Fruit fly (Drosophila melanogaster): ENCODE data around the gene pigeon.

The pigeon gene

DNA sequence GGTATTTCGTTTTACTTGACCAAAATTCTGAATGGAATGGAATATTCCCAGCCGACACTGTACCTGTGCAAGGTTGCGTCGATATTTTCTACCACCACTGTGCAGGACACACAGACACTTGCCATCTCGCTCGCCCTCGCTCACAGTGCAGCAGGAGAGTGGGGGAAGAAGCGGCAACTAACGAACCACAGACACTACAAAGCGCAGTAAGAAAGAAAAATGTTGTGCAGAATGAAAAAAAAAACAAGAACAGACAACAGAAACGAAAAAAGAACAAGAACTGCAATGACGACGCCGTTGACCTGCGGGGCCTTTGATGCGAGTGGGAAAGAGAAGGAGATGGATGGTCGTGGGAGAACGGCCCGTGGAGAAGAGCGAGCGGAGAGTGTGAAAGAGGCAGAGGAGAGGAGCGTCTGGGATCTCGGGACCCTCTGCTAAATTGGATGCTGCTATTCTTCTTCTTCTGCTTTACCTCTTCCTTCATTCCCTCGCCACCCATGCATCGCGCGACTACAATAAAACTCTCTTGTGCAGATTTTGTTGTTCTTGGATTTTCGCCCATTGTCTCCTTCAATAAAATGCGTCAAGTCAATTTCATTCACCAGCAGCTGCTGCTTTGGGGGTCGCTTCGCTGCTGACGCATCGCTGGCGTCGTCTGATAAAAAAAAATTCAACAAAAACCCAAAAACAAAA lies 24.4 kb upstream of the pigeon start:
- peak; percentile 92 for TF ChIP-seq CG34367 (tag; optimal IDR thresholded peaks at IDR 0.05)
- peak; percentile 84 for TF ChIP-seq Pif1B (GFP tag; optimal IDR thresholded peaks at IDR 0.05)
- TF ChIP-seq CG17806 (tag; optimal IDR thresholded peaks at IDR 0.05), result peak; percentile 78
- peak; percentile 60 for TF ChIP-seq CG8301 (tag; optimal IDR thresholded peaks at IDR 0.05)
- TF ChIP-seq CG13204 (GFP tag; optimal IDR thresholded peaks at IDR 0.05), result peak; percentile 99
- peak; percentile 79 for TF ChIP-seq fd96Ca (GFP tag; IDR thresholded peaks at IDR 0.05)
- TF ChIP-seq rn (GFP tag; IDR thresholded peaks at IDR 0.05), result peak; percentile 64
- TF ChIP-seq CG8159 (tag; optimal IDR thresholded peaks at IDR 0.05), result peak; percentile 84
- TF ChIP-seq CG9948 (tag; optimal IDR thresholded peaks at IDR 0.05), result peak; percentile 81
- peak; percentile 99 for TF ChIP-seq EcR (GFP tag; optimal IDR thresholded peaks at IDR 0.05)
- TF ChIP-seq gl (tag; optimal IDR thresholded peaks at IDR 0.05), result peak; percentile 97
- peak; percentile 90 for TF ChIP-seq Snoo (tag; optimal IDR thresholded peaks at IDR 0.05)
- peak; percentile 88 for TF ChIP-seq CG12605 (GFP tag; IDR thresholded peaks at IDR 0.05)
- peak; percentile 65 for TF ChIP-seq D1 (tag; optimal IDR thresholded peaks at IDR 0.05)
- TF ChIP-seq Pif1A (GFP tag; optimal IDR thresholded peaks at IDR 0.05), result peak; percentile 83
- peak; percentile 70 for TF ChIP-seq CG14655 (GFP tag; optimal IDR thresholded peaks at IDR 0.05)
- peak; percentile 51 for TF ChIP-seq Ets98B (GFP tag; IDR thresholded peaks at IDR 0.05)
- no peak for TF ChIP-seq CG10348 (GFP tag; IDR thresholded peaks at IDR 0.05)
- peak; percentile 38; the same call in 1 of the 2 replicates for TF ChIP-seq CG32121 (GFP tag; IDR thresholded peaks at IDR 0.05)
- TF ChIP-seq CG4496 (GFP tag; IDR thresholded peaks at IDR 0.05), result peak; percentile 81; the same call in 2 of the 3 replicates
- TF ChIP-seq CG15710 (tag; optimal IDR thresholded peaks at IDR 0.05), result peak; percentile 94

dm6 chr2L:19162330-19163100 lies 23.3 kb upstream of the pigeon start:
- TF ChIP-seq Pif1A (GFP tag; optimal IDR thresholded peaks at IDR 0.05) (peak; percentile 43), CG8301 (tag; optimal IDR thresholded peaks at IDR 0.05) (peak; percentile 57), Pif1B (GFP tag; optimal IDR thresholded peaks at IDR 0.05) (peak; percentile 68), EcR (GFP tag; optimal IDR thresholded peaks at IDR 0.05) (peak; percentile 6), CG14655 (GFP tag; optimal IDR thresholded peaks at IDR 0.05) (peak; percentile 60), rn (GFP tag; IDR thresholded peaks at IDR 0.05) (peak; percentile 43; the same call in 1 of the 2 replicates), CG12605 (GFP tag; IDR thresholded peaks at IDR 0.05) (no peak), CG32121 (GFP tag; IDR thresholded peaks at IDR 0.05) (no peak), CG34367 (tag; optimal IDR thresholded peaks at IDR 0.05) (peak; percentile 57), fd96Ca (GFP tag; IDR thresholded peaks at IDR 0.05) (no peak), CG9948 (tag; optimal IDR thresholded peaks at IDR 0.05) (peak; percentile 52), gl (tag; optimal IDR thresholded peaks at IDR 0.05) (no peak), Snoo (tag; optimal IDR thresholded peaks at IDR 0.05) (peak; percentile 54), CG13204 (GFP tag; optimal IDR thresholded peaks at IDR 0.05) (no peak), CG10348 (GFP tag; IDR thresholded peaks at IDR 0.05) (no peak), CG15710 (tag; optimal IDR thresholded peaks at IDR 0.05) (peak; percentile 49), D1 (tag; optimal IDR thresholded peaks at IDR 0.05) (no peak), CG17806 (tag; optimal IDR thresholded peaks at IDR 0.05) (peak; percentile 45), CG8159 (tag; optimal IDR thresholded peaks at IDR 0.05) (peak; percentile 35), Ets98B (GFP tag; IDR thresholded peaks at IDR 0.05) (no peak), CG4496 (GFP tag; IDR thresholded peaks at IDR 0.05) (peak; percentile 27; the same call in 1 of the 3 replicates)

dm6 chr2L:19163143-19163974 lies 22.5 kb upstream of the pigeon start:
- TF ChIP-seq rn (GFP tag; IDR thresholded peaks at IDR 0.05) (no peak), CG17806 (tag; optimal IDR thresholded peaks at IDR 0.05) (no peak), CG10348 (GFP tag; IDR thresholded peaks at IDR 0.05) (no peak), CG8301 (tag; optimal IDR thresholded peaks at IDR 0.05) (peak; percentile 2), CG13204 (GFP tag; optimal IDR thresholded peaks at IDR 0.05) (peak; percentile 32), EcR (GFP tag; optimal IDR thresholded peaks at IDR 0.05) (peak; percentile 82), CG14655 (GFP tag; optimal IDR thresholded peaks at IDR 0.05) (peak; percentile 22), Snoo (tag; optimal IDR thresholded peaks at IDR 0.05) (no peak), CG15710 (tag; optimal IDR thresholded peaks at IDR 0.05) (no peak), Pif1B (GFP tag; optimal IDR thresholded peaks at IDR 0.05) (no peak), Ets98B (GFP tag; IDR thresholded peaks at IDR 0.05) (peak; percentile 30), D1 (tag; optimal IDR thresholded peaks at IDR 0.05) (no peak), CG9948 (tag; optimal IDR thresholded peaks at IDR 0.05) (peak; percentile 19), fd96Ca (GFP tag; IDR thresholded peaks at IDR 0.05) (peak; percentile 28; the same call in 1 of the 3 replicates), CG12605 (GFP tag; IDR thresholded peaks at IDR 0.05) (no peak), CG4496 (GFP tag; IDR thresholded peaks at IDR 0.05) (peak; percentile 53), CG8159 (tag; optimal IDR thresholded peaks at IDR 0.05) (peak; percentile 28), CG34367 (tag; optimal IDR thresholded peaks at IDR 0.05) (no peak), CG32121 (GFP tag; IDR thresholded peaks at IDR 0.05) (peak; percentile 23; the same call in 1 of the 2 replicates), Pif1A (GFP tag; optimal IDR thresholded peaks at IDR 0.05) (no peak), gl (tag; optimal IDR thresholded peaks at IDR 0.05) (no peak)

DNA sequence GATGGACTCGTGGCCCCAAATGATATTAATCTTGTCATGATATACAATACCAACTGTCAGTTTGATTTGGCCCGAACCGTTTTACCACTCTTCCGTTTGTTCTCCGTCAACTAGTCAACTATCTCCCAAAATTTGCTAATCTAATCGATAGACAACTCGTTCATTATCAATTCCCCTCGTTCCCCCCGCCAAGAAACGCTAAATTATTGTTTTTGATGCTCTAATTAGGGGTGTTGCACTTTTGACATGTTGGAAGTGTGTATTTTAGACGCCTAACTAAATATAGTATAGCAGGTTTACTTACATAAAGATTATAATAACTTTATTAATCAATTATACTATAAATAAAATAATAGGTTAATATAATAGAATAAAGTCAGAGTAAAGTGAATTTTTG lies 21.9 kb upstream of the pigeon start:
- TF ChIP-seq D1 (tag; optimal IDR thresholded peaks at IDR 0.05), result no peak
- no peak for TF ChIP-seq CG34367 (tag; optimal IDR thresholded peaks at IDR 0.05)
- TF ChIP-seq EcR (GFP tag; optimal IDR thresholded peaks at IDR 0.05), result no peak
- no peak for TF ChIP-seq Snoo (tag; optimal IDR thresholded peaks at IDR 0.05)
- TF ChIP-seq CG8301 (tag; optimal IDR thresholded peaks at IDR 0.05), result no peak
- TF ChIP-seq CG12605 (GFP tag; IDR thresholded peaks at IDR 0.05), result no peak
- no peak for TF ChIP-seq CG13204 (GFP tag; optimal IDR thresholded peaks at IDR 0.05)
